Worm (Caenorhabditis elegans): Measurements from ENCODE around the gene prcc-1.

DNA sequence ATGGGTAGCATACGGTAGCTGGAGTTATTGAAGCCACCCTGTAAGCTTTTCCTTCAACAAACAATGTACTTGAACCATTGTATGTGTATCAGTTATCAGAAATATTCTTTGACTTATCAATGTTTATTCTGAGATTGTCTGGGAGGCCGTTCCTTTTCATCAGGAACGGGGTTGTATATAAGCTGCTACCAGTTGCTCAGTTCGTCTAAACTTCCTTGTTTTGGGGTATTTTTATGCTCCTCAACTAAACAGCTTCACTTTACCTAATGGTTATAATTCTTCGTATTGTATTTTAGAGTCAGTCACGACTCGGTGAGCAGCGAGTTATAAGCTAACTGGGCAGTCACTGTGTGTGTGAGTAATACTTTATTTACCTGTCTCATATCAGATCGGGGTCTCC, 7.9 kb downstream of the prcc-1 start:
- TF ChIP-seq snpc-4 (GFP tag; optimal IDR thresholded peaks at IDR 0.05) (no peak), snpc-4 (tag; optimal IDR thresholded peaks at IDR 0.05) (no peak), nfya-1 (tag; optimal IDR thresholded peaks at IDR 0.05; ENCODE audit: borderline replicate concordance, insufficient read depth) (no peak), rec-8 (tag; optimal IDR thresholded peaks at IDR 0.05) (no peak), F10E7.11 (tag; optimal IDR thresholded peaks at IDR 0.05) (no peak)
